Worm (Caenorhabditis elegans): ENCODE data around the gene srh-82.
A peak's percentile ranks its signal among the peaks of the same experiment; 100 is the strongest.

The srh-82 gene

ce11 chrV:117312-117711 is 27.6 kb upstream of the srh-82 start (continued):
- TF ChIP-seq gei-8 (GFP tag; optimal IDR thresholded peaks at IDR 0.05) (peak; percentile 64), T20F7.1 (GFP tag; optimal IDR thresholded peaks at IDR 0.05) (no peak), nhr-41 (GFP tag; IDR thresholded peaks at IDR 0.05) (0 out of 2 replicates have a peak, but pooled peaks have one; percentile 15), nhr-28 (tag; optimal IDR thresholded peaks at IDR 0.05) (no peak), daf-8 (GFP tag; IDR thresholded peaks at IDR 0.05) (no peak), Y5F2A.4 (GFP tag; optimal IDR thresholded peaks at IDR 0.05) (no peak), zag-1 (tag; optimal IDR thresholded peaks at IDR 0.05) (no peak), mep-1 (tag; optimal IDR thresholded peaks at IDR 0.05) (no peak), jun-1 (tag; optimal IDR thresholded peaks at IDR 0.05) (no peak), zfp-2 (tag; optimal IDR thresholded peaks at IDR 0.05) (no peak), dpl-1 (GFP tag; optimal IDR thresholded peaks at IDR 0.05) (no peak), set-16 (GFP tag; IDR thresholded peaks at IDR 0.05) (peak; percentile 94), php-3 (GFP tag; IDR thresholded peaks at IDR 0.05) (no peak)

DNA sequence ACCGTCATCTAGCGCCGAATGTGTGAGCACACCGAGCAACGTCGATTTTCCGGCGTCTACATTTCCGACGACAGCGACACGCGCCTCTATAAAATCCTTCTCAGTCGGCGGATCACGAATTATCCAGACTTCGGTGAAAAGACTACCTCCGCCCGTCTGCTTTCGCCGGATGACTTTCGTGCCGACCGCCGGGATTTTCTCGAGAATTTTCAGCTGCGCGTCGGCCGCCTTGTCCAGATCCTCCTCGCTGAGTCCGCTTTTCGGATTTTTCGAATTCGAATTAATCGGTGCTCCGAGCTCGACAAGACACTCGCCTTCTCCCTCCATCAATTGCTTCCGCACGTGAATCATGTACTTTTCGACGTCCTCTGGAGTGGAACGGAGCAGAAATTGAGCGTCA is 22.6 kb upstream of the srh-82 start:
- TF ChIP-seq lsy-2 (tag; optimal IDR thresholded peaks at IDR 0.05) (no peak), hif-1 (tag; optimal IDR thresholded peaks at IDR 0.05) (no peak), egl-43 (GFP tag; IDR thresholded peaks at IDR 0.05) (0 out of 2 replicates have a peak, but pooled peaks have one; percentile 7), pqm-1 (tag; optimal IDR thresholded peaks at IDR 0.05) (no peak), skn-1 (tag; optimal IDR thresholded peaks at IDR 0.05) (no peak), set-16 (GFP tag; IDR thresholded peaks at IDR 0.05) (peak; percentile 81), rbr-2 (tag; optimal IDR thresholded peaks at IDR 0.05) (no peak), egl-27 (tag; optimal IDR thresholded peaks at IDR 0.05) (no peak)

- TF ChIP-seq lin-15B (tag; optimal IDR thresholded peaks at IDR 0.05) (no peak), tag-97 (GFP tag; IDR thresholded peaks at IDR 0.05) (no peak), spr-3 (GFP tag; optimal IDR thresholded peaks at IDR 0.05) (no peak), nhr-77 (tag; optimal IDR thresholded peaks at IDR 0.05) (no peak), sdz-12 (GFP tag; optimal IDR thresholded peaks at IDR 0.05) (no peak), tra-1 (GFP tag; IDR thresholded peaks at IDR 0.05) (no peak), hif-1 (tag; optimal IDR thresholded peaks at IDR 0.05) (no peak), snpc-4 (tag; optimal IDR thresholded peaks at IDR 0.05) (no peak), F10B5.3 (tag; optimal IDR thresholded peaks at IDR 0.05) (no peak), aha-1 (tag) (no peak), lin-13 (GFP tag; optimal IDR thresholded peaks at IDR 0.05) (no peak), pqm-1 (tag; optimal IDR thresholded peaks at IDR 0.05) (no peak), mes-2 (tag; optimal IDR thresholded peaks at IDR 0.05; ENCODE audit: poor library complexity, severe bottlenecking) (peak; percentile 46), nhr-28 (tag; optimal IDR thresholded peaks at IDR 0.05) (peak; percentile 30), lir-3 (tag; optimal IDR thresholded peaks at IDR 0.05) (no peak), lin-39 (tag; optimal IDR thresholded peaks at IDR 0.05) (no peak), nhr-6 (tag; optimal IDR thresholded peaks at IDR 0.05) (peak; percentile 19), snpc-1.2 (GFP tag; IDR thresholded peaks at IDR 0.05) (no peak), zfp-3 (GFP tag; conservative IDR thresholded peaks at IDR 0.05) (no peak), hmg-1.1 (GFP tag; IDR thresholded peaks at IDR 0.05) (0 out of 2 replicates have a peak, but pooled peaks have one; percentile 26), egl-27 (tag; optimal IDR thresholded peaks at IDR 0.05) (no peak), rbr-2 (tag; optimal IDR thresholded peaks at IDR 0.05) (no peak), set-16 (GFP tag; IDR thresholded peaks at IDR 0.05) (no peak), fos-1 (tag; optimal IDR thresholded peaks at IDR 0.05) (no peak), F49E8.2 (tag; optimal IDR thresholded peaks at IDR 0.05; ENCODE audit: borderline replicate concordance) (no peak), daf-12 (tag; optimal IDR thresholded peaks at IDR 0.05) (no peak), T20F7.1 (GFP tag; optimal IDR thresholded peaks at IDR 0.05) (no peak), dmd-6 (GFP tag; IDR thresholded peaks at IDR 0.05) (no peak), ztf-7 (tag; optimal IDR thresholded peaks at IDR 0.05) (no peak), daf-19 (GFP tag; conservative IDR thresholded peaks at IDR 0.05) (no peak), daf-8 (GFP tag; IDR thresholded peaks at IDR 0.05) (no peak), dve-1 (tag; optimal IDR thresholded peaks at IDR 0.05; ENCODE audit: insufficient read depth) (no peak), nhr-76 (tag; optimal IDR thresholded peaks at IDR 0.05) (no peak), mdt-29 (GFP tag; IDR thresholded peaks at IDR 0.05) (no peak), nhr-10 (tag; optimal IDR thresholded peaks at IDR 0.05) (no peak), gei-8 (GFP tag; optimal IDR thresholded peaks at IDR 0.05) (no peak), egl-43 (GFP tag; IDR thresholded peaks at IDR 0.05) (no peak), nhr-11 (tag; optimal IDR thresholded peaks at IDR 0.05) (no peak), lsy-2 (tag; optimal IDR thresholded peaks at IDR 0.05) (no peak)
These were observed 22.1 kb upstream of the srh-82 start, which contains the start of gene cgp-1 for ce11 chrV:122750-123149. Gene cgp-1 (minus strand): TSS chrV:122789.
